Worm (Caenorhabditis elegans) whole organism, L4 larva: Measurements from ENCODE around the gene C06H5.14.

Source experiments
- Y5F2A.4 ChIP-seq: fragments of 200-800 bp; sonication (Bioruptor generic); optimal IDR thresholded peaks from 2 replicates; lab custom pipeline; 2018; ENCODE audit warnings: mild to moderate bottlenecking, missing genetic modification characterization, missing compliant biosample characterization
- aha-1 ChIP-seq: fragments of 150-350 bp; peaks from one replicate; lab custom pipeline; 2014; ENCODE audit warnings: missing biosample characterization, missing genetic modification characterization
- attf-4 ChIP-seq: sonication (generic microtip); optimal IDR thresholded peaks from 3 replicates; lab custom pipeline; 2017; ENCODE audit warnings: missing biosample characterization, missing genetic modification characterization
- daf-16 ChIP-seq, 3 experiments: sonication (generic microtip); optimal IDR thresholded peaks; 2 replicates each; lab custom pipeline; 2016 to 2017; ENCODE audit warnings: missing genetic modification characterization in 3 of 3, missing genetic modification reagents in 3 of 3, mild to moderate bottlenecking in 2 of 3, missing compliant biosample characterization in 2 of 3, missing biosample characterization in 1 of 3, moderate library complexity in 1 of 3
- lir-3 ChIP-seq: sonication (generic microtip); optimal IDR thresholded peaks from 2 replicates; lab custom pipeline; 2016; ENCODE audit warnings: mild to moderate bottlenecking, missing genetic modification characterization, missing compliant biosample characterization
- mdl-1 ChIP-seq, 2 experiments: fragments of 150-350 bp in 1 of 2; sonication (generic microtip) in 1 of 2; optimal IDR thresholded peaks; 2 replicates each; lab custom pipeline; 2014 to 2017; ENCODE audit warnings: missing biosample characterization in 2 of 2, missing genetic modification characterization in 2 of 2
- mxl-3 ChIP-seq: fragments of 200-800 bp; sonication (Bioruptor generic); optimal IDR thresholded peaks from 2 replicates; lab custom pipeline; 2018; ENCODE audit warnings: mild to moderate bottlenecking, missing genetic modification characterization, missing compliant biosample characterization
- nhr-10 ChIP-seq: fragments of 150-350 bp; optimal IDR thresholded peaks from 2 replicates; lab custom pipeline; 2014; ENCODE audit warnings: missing biosample characterization, missing genetic modification characterization
- nhr-237 ChIP-seq: sonication (generic microtip); optimal IDR thresholded peaks from 2 replicates; lab custom pipeline; 2017; ENCODE audit warnings: missing biosample characterization, missing genetic modification characterization
- nhr-28 ChIP-seq: fragments of 150-350 bp; optimal IDR thresholded peaks from 2 replicates; lab custom pipeline; 2014; ENCODE audit warnings: missing biosample characterization, missing genetic modification characterization
- nhr-41 ChIP-seq: fragments of 200-800 bp; sonication (Bioruptor generic); IDR thresholded peaks from 2 replicates; pipeline ENCODE4 v1.3.6; 2022; ENCODE audit warnings: missing genetic modification reagents, missing genetic modification characterization, missing compliant biosample characterization
- saeg-2 ChIP-seq: fragments of 200-800 bp; sonication (Bioruptor generic); IDR thresholded peaks from 2 replicates; pipeline ENCODE4 v1.3.6; 2022; ENCODE audit warnings: missing genetic modification reagents, missing genetic modification characterization, missing compliant biosample characterization
- set-16 ChIP-seq: fragments of 200-800 bp; sonication (Bioruptor generic); IDR thresholded peaks from 2 replicates; pipeline ENCODE4 v1.3.6; 2022; ENCODE audit warnings: missing genetic modification reagents, missing genetic modification characterization, missing compliant biosample characterization
- skn-1 ChIP-seq: fragments of 150-350 bp; optimal IDR thresholded peaks from 2 replicates; lab custom pipeline; 2014; ENCODE audit warnings: missing biosample characterization, missing genetic modification characterization
- unc-39 ChIP-seq: sonication (generic microtip); optimal IDR thresholded peaks from 2 replicates; lab custom pipeline; 2017; ENCODE audit warnings: missing biosample characterization, missing genetic modification characterization
- unc-62 ChIP-seq, 3 experiments: fragments of 150-350 bp in 1 of 3; sonication (generic microtip); optimal IDR thresholded peaks in 2 of 3; peaks in 1 of 3; 1 replicate in 1 of 3; 2 replicates in 2 of 3; lab custom pipeline; 2014 to 2017; ENCODE audit warnings: missing biosample characterization in 3 of 3, missing genetic modification characterization in 3 of 3, missing genetic modification reagents in 3 of 3, missing genotype in 1 of 3
- ztf-7 ChIP-seq: fragments of 150-350 bp; optimal IDR thresholded peaks from 2 replicates; lab custom pipeline; 2014; ENCODE audit warnings: missing biosample characterization, missing genetic modification characterization

C06H5.14 gene

DNA sequence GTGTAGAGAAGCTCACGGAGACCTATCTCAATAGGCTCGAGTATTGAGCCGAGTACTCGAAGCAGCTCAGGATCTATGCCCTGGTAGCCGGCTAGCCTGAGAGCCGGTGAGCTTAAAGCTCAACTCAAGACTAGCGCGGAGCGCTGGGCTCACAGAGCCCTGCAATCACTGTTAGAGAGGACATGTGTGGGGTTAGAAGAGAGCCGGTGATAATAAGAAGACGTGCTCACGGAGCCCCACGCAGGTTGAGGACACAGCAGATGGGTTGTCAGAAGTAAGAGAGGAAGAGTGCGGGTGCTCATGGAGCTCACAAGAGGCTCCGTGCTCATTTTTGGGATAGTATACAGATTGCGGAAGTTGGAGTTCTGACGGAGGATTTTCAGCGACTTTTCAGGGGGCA, 48.4 kb downstream of the C06H5.14 start:
- TF ChIP-seq unc-39 (tag; lab: Kevin White, UChicago), result no peak
- TF ChIP-seq nhr-237 (tag; lab: Kevin White, UChicago), result no peak
- TF ChIP-seq attf-4, result no peak
- no peak for TF ChIP-seq lir-3 (tag; lab: Kevin White, UChicago)
- TF ChIP-seq ztf-7 (tag; lab: Kevin White, UChicago), result no peak
- no peak for TF ChIP-seq nhr-41 (GFP tag; lab: Robert Waterston, UW)
- no peak for TF ChIP-seq mdl-1 (tag; optimal IDR thresholded peaks at IDR 0.05; lab: Kevin White, UChicago)
- TF ChIP-seq aha-1, result peak; percentile 91
- no peak for TF ChIP-seq mxl-3 (GFP tag; lab: Kevin White, UChicago)
- no peak for TF ChIP-seq skn-1 (tag; lab: Kevin White, UChicago)
- TF ChIP-seq nhr-10 (tag; lab: Kevin White, UChicago), result no peak
- peak; percentile 53; the same call in 1 of the 2 replicates for TF ChIP-seq set-16 (GFP tag; lab: Robert Waterston, UW)
- TF ChIP-seq Y5F2A.4 (GFP tag; lab: Kevin White, UChicago), result no peak
- no peak for TF ChIP-seq nhr-28 (tag; lab: Kevin White, UChicago)
- peak in 1 of 2 experiments; percentile 42 for TF ChIP-seq unc-62 (GFP tag; optimal IDR thresholded peaks at IDR 0.05 in 1 of 2; lab: Kevin White, UChicago)
- no peak for TF ChIP-seq unc-62 (tag; optimal IDR thresholded peaks at IDR 0.05; lab: Kevin White, UChicago)
- no peak for TF ChIP-seq daf-16 (GFP tag; optimal IDR thresholded peaks at IDR 0.05; lab: Kevin White, UChicago)
- TF ChIP-seq daf-16 (tag; optimal IDR thresholded peaks at IDR 0.05; lab: Kevin White, UChicago), result no peak
- TF ChIP-seq saeg-2, result no peak
